Worm (Caenorhabditis elegans): ENCODE data around the gene C03H5.6.

DNA sequence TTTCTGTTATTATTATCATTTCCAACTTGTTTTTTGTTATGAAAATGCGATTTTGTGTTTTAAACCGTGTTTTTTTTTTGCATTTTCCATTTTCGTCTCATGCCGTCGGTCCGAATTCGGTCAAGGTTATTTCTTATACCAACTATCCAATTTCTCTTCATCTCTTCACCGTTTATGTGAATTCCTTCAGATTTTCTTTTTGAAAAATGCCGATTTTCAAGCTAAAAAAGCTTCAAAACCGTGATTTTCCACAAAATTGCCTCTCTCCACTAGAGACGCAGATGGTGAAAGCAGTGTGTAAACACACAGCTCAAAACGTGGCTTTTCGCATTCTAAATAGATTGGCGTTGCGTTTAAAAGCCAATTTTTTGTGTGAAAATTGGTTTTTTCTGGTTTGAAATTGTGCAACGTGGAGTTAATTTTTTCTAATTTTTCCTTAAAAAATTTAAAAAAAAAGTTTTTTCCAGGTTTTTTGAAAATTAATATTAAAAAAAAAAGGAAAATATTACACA lies 11.3 kb downstream of the C03H5.6 start:
- no peak for TF ChIP-seq sox-2 (GFP tag; IDR thresholded peaks at IDR 0.05)
- TF ChIP-seq nfya-1 (tag; optimal IDR thresholded peaks at IDR 0.05) = no peak
- no peak for TF ChIP-seq mec-3 (tag; optimal IDR thresholded peaks at IDR 0.05; ENCODE audit: borderline replicate concordance)

Measured in whole organism, late embryonic.